Worm (Caenorhabditis elegans) whole organism, young adult: ENCODE data around the gene slt-1.

ENCODE experiments used
- B0336.3 ChIP-seq: fragments of 200-800 bp; sonication (Bioruptor generic); IDR thresholded peaks from 2 replicates; pipeline ENCODE4 v1.3.6; 2022; ENCODE audit warnings: missing genetic modification characterization, missing compliant biosample characterization
- F49E8.2 ChIP-seq: sonication (generic microtip); optimal IDR thresholded peaks from 3 replicates; lab custom pipeline; 2017; ENCODE audit warnings: missing genetic modification characterization, mild to moderate bottlenecking, missing compliant biosample characterization, antibody characterized with exemption, moderate library complexity; ENCODE audit not compliant: insufficient read depth
- F55B11.4 ChIP-seq: sonication (generic microtip); optimal IDR thresholded peaks from 2 replicates; lab custom pipeline; 2016; ENCODE audit warnings: missing compliant biosample characterization, missing genetic modification characterization, borderline replicate concordance; ENCODE audit not compliant: insufficient read depth
- F57A8.1 ChIP-seq: fragments of 200-800 bp; sonication (Bioruptor generic); optimal IDR thresholded peaks from 2 replicates; lab custom pipeline; 2018; ENCODE audit warnings: mild to moderate bottlenecking, missing genetic modification characterization, moderate library complexity, missing compliant biosample characterization
- T26A5.8 ChIP-seq: sonication (generic microtip); optimal IDR thresholded peaks from 2 replicates; lab custom pipeline; 2016; ENCODE audit warnings: missing genetic modification characterization, missing compliant biosample characterization
- Y53G8AR.9 ChIP-seq: fragments of 200-800 bp; sonication (Bioruptor generic); conservative IDR thresholded peaks from 2 replicates; pipeline ENCODE4 v1.3.6; 2022; ENCODE audit warnings: missing genetic modification reagents, missing genetic modification characterization, missing compliant biosample characterization
- Y56A3A.18 ChIP-seq: fragments of 200-800 bp; sonication (Bioruptor generic); IDR thresholded peaks from 2 replicates; pipeline ENCODE4 v1.3.6; 2022; ENCODE audit warnings: missing genetic modification reagents, missing genetic modification characterization, missing compliant biosample characterization
- Y95B8A.8 ChIP-seq: fragments of 200-800 bp; sonication (Bioruptor generic); IDR thresholded peaks from 2 replicates; pipeline ENCODE4 v1.3.6; 2022; ENCODE audit warnings: missing genetic modification reagents, missing genetic modification characterization, missing compliant biosample characterization
- akir-1 ChIP-seq: fragments of 200-800 bp; sonication (Bioruptor generic); optimal IDR thresholded peaks from 2 replicates; lab custom pipeline; 2018; ENCODE audit warnings: mild to moderate bottlenecking, missing genetic modification characterization, moderate library complexity, missing compliant biosample characterization
- aptf-3 ChIP-seq: fragments of 200-800 bp; sonication (Bioruptor generic); IDR thresholded peaks from 2 replicates; pipeline ENCODE4 v1.3.6; 2022; ENCODE audit warnings: missing genetic modification characterization, missing compliant biosample characterization
- atf-7 ChIP-seq: sonication (generic microtip); optimal IDR thresholded peaks from 2 replicates; lab custom pipeline; 2017; ENCODE audit warnings: mild to moderate bottlenecking, missing genetic modification characterization, missing compliant biosample characterization
- attf-5 ChIP-seq: fragments of 200-800 bp; sonication (Bioruptor generic); optimal IDR thresholded peaks from 2 replicates; lab custom pipeline; 2018; ENCODE audit warnings: mild to moderate bottlenecking, missing genetic modification characterization, missing compliant biosample characterization
- bed-2 ChIP-seq: fragments of 200-800 bp; sonication (Bioruptor generic); IDR thresholded peaks from 2 replicates; pipeline ENCODE4 v1.3.6; 2022; ENCODE audit warnings: missing genetic modification reagents, missing genetic modification characterization, missing compliant biosample characterization
- ceh-100 ChIP-seq: fragments of 200-800 bp; sonication (Bioruptor generic); IDR thresholded peaks from 2 replicates; pipeline ENCODE4 v1.3.6; 2022; ENCODE audit warnings: missing genetic modification reagents, missing genetic modification characterization, missing compliant biosample characterization
- ceh-79 ChIP-seq: sonication (generic microtip); optimal IDR thresholded peaks from 2 replicates; lab custom pipeline; 2017; ENCODE audit warnings: mild to moderate bottlenecking, missing genetic modification characterization, missing compliant biosample characterization
- egl-44 ChIP-seq: fragments of 200-800 bp; sonication (Bioruptor generic); IDR thresholded peaks from 2 replicates; pipeline ENCODE4 v1.3.6; 2022; ENCODE audit warnings: missing genetic modification reagents, missing genetic modification characterization, missing compliant biosample characterization
- egrh-3 ChIP-seq: fragments of 200-800 bp; sonication (Bioruptor generic); IDR thresholded peaks from 2 replicates; pipeline ENCODE4 v1.3.6; 2022; ENCODE audit warnings: missing genetic modification reagents, missing genetic modification characterization, missing compliant biosample characterization
- ekl-4 ChIP-seq: fragments of 200-800 bp; sonication (Bioruptor generic); IDR thresholded peaks from 2 replicates; pipeline ENCODE4 v1.3.6; 2022; ENCODE audit warnings: missing genetic modification reagents, missing genetic modification characterization, missing compliant biosample characterization
- him-1 ChIP-seq: sonication (generic microtip); optimal IDR thresholded peaks from 2 replicates; lab custom pipeline; 2016; ENCODE audit warnings: missing genotype, missing genetic modification reagents, missing genetic modification characterization, missing compliant biosample characterization
- hmg-1.2 ChIP-seq: fragments of 200-800 bp; sonication (Bioruptor generic); IDR thresholded peaks from 2 replicates; pipeline ENCODE4 v1.3.6; 2022; ENCODE audit warnings: missing genetic modification reagents, missing genetic modification characterization, missing compliant biosample characterization
- lsy-27 ChIP-seq: sonication (generic microtip); optimal IDR thresholded peaks from 2 replicates; lab custom pipeline; 2017; ENCODE audit warnings: missing genetic modification characterization, mild to moderate bottlenecking, missing compliant biosample characterization, antibody characterized with exemption, missing genotype, borderline replicate concordance; ENCODE audit not compliant: insufficient read depth
- madf-10 ChIP-seq: sonication (generic microtip); optimal IDR thresholded peaks from 2 replicates; lab custom pipeline; 2016; ENCODE audit warnings: mild to moderate bottlenecking, missing genetic modification characterization, missing compliant biosample characterization
- madf-3 ChIP-seq: fragments of 200-800 bp; sonication (Bioruptor generic); IDR thresholded peaks from 2 replicates; pipeline ENCODE4 v1.3.6; 2022; ENCODE audit warnings: missing genetic modification reagents, missing genetic modification characterization, missing compliant biosample characterization
- madf-8 ChIP-seq: fragments of 200-800 bp; sonication (Bioruptor generic); conservative IDR thresholded peaks from 2 replicates; pipeline ENCODE4 v1.3.6; 2022; ENCODE audit warnings: missing genetic modification reagents, missing genetic modification characterization, missing compliant biosample characterization
- nfya-2 ChIP-seq: fragments of 200-800 bp; sonication (Bioruptor generic); IDR thresholded peaks from 2 replicates; pipeline ENCODE4 v1.3.6; 2022; ENCODE audit warnings: missing genetic modification reagents, missing genetic modification characterization, missing compliant biosample characterization
- pbrm-1 ChIP-seq: fragments of 200-800 bp; sonication (Bioruptor generic); IDR thresholded peaks from 2 replicates; pipeline ENCODE4 v1.3.6; 2022; ENCODE audit warnings: missing genetic modification reagents, missing genetic modification characterization, missing compliant biosample characterization
- repo-1 ChIP-seq: sonication (generic microtip); optimal IDR thresholded peaks from 2 replicates; lab custom pipeline; 2017; ENCODE audit warnings: mild to moderate bottlenecking, missing genetic modification characterization, missing compliant biosample characterization
- snpc-1.1 ChIP-seq: sonication (generic microtip); optimal IDR thresholded peaks from 2 replicates; lab custom pipeline; 2017; ENCODE audit warnings: missing genetic modification characterization, mild to moderate bottlenecking, missing compliant biosample characterization, antibody characterized with exemption, moderate library complexity, missing genotype, missing genetic modification reagents; ENCODE audit not compliant: insufficient read depth
- snpc-1.3 ChIP-seq: sonication (generic microtip); optimal IDR thresholded peaks from 2 replicates; lab custom pipeline; 2017; ENCODE audit warnings: missing genetic modification characterization, mild to moderate bottlenecking, missing compliant biosample characterization, antibody characterized with exemption, moderate library complexity, missing genotype, missing genetic modification reagents; ENCODE audit not compliant: insufficient read depth
- somi-1 ChIP-seq: fragments of 200-800 bp; sonication (Bioruptor generic); optimal IDR thresholded peaks from 2 replicates; lab custom pipeline; 2018; ENCODE audit warnings: mild to moderate bottlenecking, missing genetic modification characterization, missing compliant biosample characterization
- tlf-1 ChIP-seq: fragments of 200-800 bp; sonication (Bioruptor generic); optimal IDR thresholded peaks from 2 replicates; lab custom pipeline; 2018; ENCODE audit warnings: mild to moderate bottlenecking, missing genetic modification characterization, missing compliant biosample characterization
- ztf-22 ChIP-seq: fragments of 200-800 bp; sonication (Bioruptor generic); optimal IDR thresholded peaks from 2 replicates; lab custom pipeline; 2018; ENCODE audit warnings: mild to moderate bottlenecking, missing genetic modification characterization, moderate library complexity, missing compliant biosample characterization
- ztf-3 ChIP-seq: fragments of 200-800 bp; sonication (Bioruptor generic); optimal IDR thresholded peaks from 2 replicates; lab custom pipeline; 2018; ENCODE audit warnings: mild to moderate bottlenecking, missing genetic modification characterization, missing compliant biosample characterization
- ztf-6 ChIP-seq: fragments of 200-800 bp; sonication (Bioruptor generic); IDR thresholded peaks from 2 replicates; pipeline ENCODE4 v1.3.6; 2022; ENCODE audit warnings: missing genetic modification reagents, missing genetic modification characterization, missing compliant biosample characterization

Gene slt-1

ce11 chrX:14645392-14645791 is 28.7 kb upstream of the slt-1 start, which contains the start of gene F54E4.4:
TSS of gene F54E4.4 (minus strand) at chrX:14645492.
- TF ChIP-seq attf-5 (GFP tag; lab: Kevin White, UChicago) (no peak), pbrm-1 (no peak), madf-8 (GFP tag; lab: Robert Waterston, UW) (no peak), F49E8.2 (no peak), madf-3 (no peak), B0336.3 (GFP tag; lab: Robert Waterston, UW) (no peak), bed-2 (GFP tag; lab: Robert Waterston, UW) (no peak), tlf-1 (GFP tag; lab: Kevin White, UChicago) (no peak), somi-1 (GFP tag; lab: Kevin White, UChicago) (no peak)

ce11 chrX:14649224-14649623 is 24.9 kb upstream of the slt-1 start:
- TF ChIP-seq egrh-3 (GFP tag; lab: Robert Waterston, UW) (no peak), hmg-1.2 (no peak), snpc-1.1 (tag; lab: Kevin White, UChicago) (no peak), nfya-2 (GFP tag; lab: Robert Waterston, UW) (no peak), ztf-22 (GFP tag; lab: Kevin White, UChicago) (no peak), Y56A3A.18 (no peak), ztf-3 (no peak), Y53G8AR.9 (GFP tag; lab: Robert Waterston, UW) (no peak), ceh-79 (tag; lab: Kevin White, UChicago) (no peak), F57A8.1 (GFP tag; lab: Kevin White, UChicago) (no peak), ztf-6 (GFP tag; lab: Robert Waterston, UW) (no peak), repo-1 (tag; lab: Kevin White, UChicago) (no peak), lsy-27 (tag; lab: Kevin White, UChicago) (no peak), snpc-1.3 (tag; lab: Kevin White, UChicago) (no peak), Y95B8A.8 (GFP tag; lab: Robert Waterston, UW) (no peak), egl-44 (GFP tag; lab: Robert Waterston, UW) (no peak), F55B11.4 (no peak), akir-1 (no peak)

ce11 chrX:14652058-14652457 is 22.1 kb upstream of the slt-1 start:
- TF ChIP-seq aptf-3 (no peak), atf-7 (tag; lab: Kevin White, UChicago) (no peak), ekl-4 (GFP tag; lab: Robert Waterston, UW) (no peak), madf-10 (tag; lab: Kevin White, UChicago) (no peak), lsy-27 (tag; lab: Kevin White, UChicago) (no peak), him-1 (tag; lab: Kevin White, UChicago) (no peak), T26A5.8 (tag; lab: Kevin White, UChicago) (no peak)

- TF ChIP-seq ceh-100 (GFP tag; lab: Robert Waterston, UW) (no peak), T26A5.8 (tag; lab: Kevin White, UChicago) (no peak)
These were observed 20.6 kb upstream of the slt-1 start for ce11 chrX:14653486-14653885.
